Fruit fly (Drosophila melanogaster) whole organism, embryonic: ENCODE measurements around the gene Lrrk.

Experiments
- Awh ChIP-seq: fragments of 200-800 bp; sonication (Bioruptor generic); IDR thresholded peaks from 2 replicates; pipeline ENCODE4, ENCODE4 v1.3.6; 2022; ENCODE audit warnings: missing biosample characterization, missing genetic modification characterization
- CG10209 ChIP-seq: fragments of 200-800 bp; sonication (Bioruptor generic); optimal IDR thresholded peaks from 3 replicates; lab custom pipeline; 2017; ENCODE audit warnings: missing biosample characterization, mild to moderate bottlenecking, missing genetic modification characterization, missing genetic modification reagents
- CG12744 ChIP-seq: fragments of 200-800 bp; sonication (Bioruptor generic); optimal IDR thresholded peaks from 2 replicates; lab custom pipeline; 2016; ENCODE audit warnings: missing biosample characterization, missing genetic modification characterization
- CG12769 ChIP-seq: fragments of 200-800 bp; sonication (Bioruptor generic); optimal IDR thresholded peaks from 2 replicates; lab custom pipeline; 2019; ENCODE audit warnings: missing biosample characterization, mild to moderate bottlenecking, missing genetic modification characterization, moderate library complexity
- CG14014 ChIP-seq: fragments of 200-800 bp; sonication (Bioruptor generic); IDR thresholded peaks from 2 replicates; pipeline ENCODE4 v1.3.6; 2022; ENCODE audit warnings: missing biosample characterization, missing genetic modification characterization
- CG15011 ChIP-seq: fragments of 200-800 bp; sonication (Bioruptor generic); optimal IDR thresholded peaks from 3 replicates; lab custom pipeline; 2018; ENCODE audit warnings: missing biosample characterization, mild to moderate bottlenecking, missing genetic modification characterization
- CG1529 ChIP-seq: fragments of 200-800 bp; sonication (Bioruptor generic); optimal IDR thresholded peaks from 3 replicates; lab custom pipeline; 2018; ENCODE audit warnings: missing biosample characterization, missing genetic modification characterization
- CG17829 ChIP-seq: fragments of 200-800 bp; optimal IDR thresholded peaks from 2 replicates; lab custom pipeline; 2019; ENCODE audit warnings: missing biosample characterization, mild to moderate bottlenecking, missing genetic modification characterization, moderate library complexity
- CG2678 ChIP-seq: fragments of 200-800 bp; sonication (Bioruptor generic); optimal IDR thresholded peaks from 3 replicates; lab custom pipeline; 2019; ENCODE audit warnings: missing biosample characterization, mild to moderate bottlenecking, missing genetic modification characterization, moderate library complexity
- CG33213 ChIP-seq: fragments of 200-800 bp; sonication (Bioruptor generic); optimal IDR thresholded peaks from 3 replicates; lab custom pipeline; 2016; ENCODE audit warnings: missing biosample characterization, missing genetic modification characterization
- CG6654 ChIP-seq: fragments of 200-800 bp; sonication (Bioruptor generic); optimal IDR thresholded peaks from 2 replicates; lab custom pipeline; 2017; ENCODE audit warnings: missing biosample characterization, mild to moderate bottlenecking, missing genetic modification characterization
- CG8290 ChIP-seq, 3 experiments: fragments of 200-800 bp; sonication (Bioruptor generic); optimal IDR thresholded peaks; 2 replicates each; lab custom pipeline; 2016 to 2019; ENCODE audit warnings: missing biosample characterization in 3 of 3, missing genetic modification characterization in 3 of 3, mild to moderate bottlenecking in 2 of 3, moderate library complexity in 1 of 3
- CG9437 ChIP-seq: fragments of 200-800 bp; sonication (Bioruptor generic); optimal IDR thresholded peaks from 2 replicates; lab custom pipeline; 2018; ENCODE audit warnings: missing biosample characterization, mild to moderate bottlenecking, missing genetic modification characterization
- Dll ChIP-seq: fragments of 200-800 bp; sonication (Bioruptor generic); IDR thresholded peaks from 4 replicates; pipeline ENCODE4 v1.3.6; 2022; ENCODE audit warnings: missing biosample characterization, missing genetic modification characterization; ENCODE audit not compliant: partially characterized antibody
- Doc2 ChIP-seq: fragments of 200-800 bp; sonication (Bioruptor generic); IDR thresholded peaks from 2 replicates; pipeline ENCODE4 v1.3.6; 2022; ENCODE audit warnings: missing biosample characterization, missing genetic modification characterization
- H15 ChIP-seq: fragments of 200-800 bp; sonication (Bioruptor generic); IDR thresholded peaks from 3 replicates; pipeline ENCODE4 v1.3.6; 2022; ENCODE audit warnings: missing biosample characterization, missing genetic modification characterization
- H2.0 ChIP-seq: fragments of 200-800 bp; sonication (Bioruptor generic); IDR thresholded peaks from 2 replicates; pipeline ENCODE4 v1.3.6; 2022; ENCODE audit warnings: missing biosample characterization, missing genetic modification characterization
- Hand ChIP-seq: fragments of 200-800 bp; sonication (Bioruptor generic); optimal IDR thresholded peaks from 2 replicates; lab custom pipeline; 2017; ENCODE audit warnings: mild to moderate bottlenecking, missing biosample characterization, missing genetic modification reagents, missing genetic modification characterization
- Mad ChIP-seq: fragments of 200-800 bp; sonication (Bioruptor generic); optimal IDR thresholded peaks from 2 replicates; lab custom pipeline; 2016; ENCODE audit warnings: missing biosample characterization, missing genetic modification characterization
- Mrtf ChIP-seq: fragments of 200-800 bp; sonication (Bioruptor generic); IDR thresholded peaks from 3 replicates; pipeline ENCODE4 v1.3.6; 2022; ENCODE audit warnings: missing biosample characterization, missing genetic modification characterization
- NC2β ChIP-seq: fragments of 200-800 bp; sonication (Bioruptor generic); optimal IDR thresholded peaks from 2 replicates; lab custom pipeline; 2016; ENCODE audit warnings: missing biosample characterization, missing genetic modification characterization
- NK7.1 ChIP-seq: fragments of 200-800 bp; sonication (Bioruptor generic); optimal IDR thresholded peaks from 3 replicates; lab custom pipeline; 2016; ENCODE audit warnings: missing biosample characterization, missing genetic modification characterization
- Neu2 ChIP-seq: fragments of 200-800 bp; sonication (Bioruptor generic); optimal IDR thresholded peaks from 3 replicates; lab custom pipeline; 2016; ENCODE audit warnings: missing biosample characterization, missing genetic modification characterization, borderline replicate concordance
- NfI ChIP-seq: fragments of 200-800 bp; sonication (Bioruptor generic); optimal IDR thresholded peaks from 3 replicates; lab custom pipeline; 2018; ENCODE audit warnings: missing biosample characterization, mild to moderate bottlenecking, missing genetic modification characterization, moderate library complexity
- Taf1 ChIP-seq: fragments of 200-800 bp; sonication (Bioruptor generic); IDR thresholded peaks from 2 replicates; pipeline ENCODE4 v1.3.6; 2022; ENCODE audit warnings: missing biosample characterization, missing genetic modification characterization
- amos ChIP-seq: fragments of 200-800 bp; sonication (Bioruptor generic); IDR thresholded peaks from 2 replicates; pipeline ENCODE4 v1.3.6; 2022; ENCODE audit warnings: missing biosample characterization, missing genetic modification characterization; ENCODE audit not compliant: partially characterized antibody
- az2 ChIP-seq: fragments of 200-800 bp; sonication (Bioruptor generic); optimal IDR thresholded peaks from 3 replicates; lab custom pipeline; 2016; ENCODE audit warnings: missing biosample characterization, missing genetic modification characterization
- bcd ChIP-seq: fragments of 200-800 bp; sonication (Bioruptor generic); optimal IDR thresholded peaks from 2 replicates; lab custom pipeline; 2017; ENCODE audit warnings: missing biosample characterization, mild to moderate bottlenecking, missing genetic modification characterization
- cato ChIP-seq: fragments of 200-800 bp; sonication (Bioruptor generic); optimal IDR thresholded peaks from 2 replicates; lab custom pipeline; 2016; ENCODE audit warnings: missing biosample characterization, missing genetic modification characterization, borderline replicate concordance
- dan ChIP-seq: fragments of 200-800 bp; sonication (Bioruptor generic); IDR thresholded peaks from 2 replicates; pipeline ENCODE4 v1.3.6; 2022; ENCODE audit warnings: missing biosample characterization, missing genetic modification characterization
- disco-r ChIP-seq: fragments of 200-800 bp; sonication (Bioruptor generic); optimal IDR thresholded peaks from 2 replicates; lab custom pipeline; 2016; ENCODE audit warnings: missing biosample characterization, missing genetic modification characterization
- dmrt11E ChIP-seq: fragments of 200-800 bp; sonication (Bioruptor generic); optimal IDR thresholded peaks from 3 replicates; lab custom pipeline; 2018; ENCODE audit warnings: missing biosample characterization, mild to moderate bottlenecking, missing genetic modification characterization, moderate library complexity
- esg ChIP-seq: fragments of 200-800 bp; sonication (Bioruptor generic); conservative IDR thresholded peaks from 2 replicates; pipeline ENCODE4 v1.3.6; 2022; ENCODE audit warnings: missing biosample characterization, missing genetic modification characterization
- gsb ChIP-seq: fragments of 200-800 bp; sonication (Bioruptor generic); IDR thresholded peaks from 2 replicates; pipeline ENCODE4 v1.3.6; 2022; ENCODE audit warnings: missing biosample characterization, missing genetic modification characterization
- hb ChIP-seq: fragments of 200-800 bp; sonication (Bioruptor generic); IDR thresholded peaks from 3 replicates; pipeline ENCODE4 v1.3.6; 2022; ENCODE audit warnings: missing biosample characterization, missing genetic modification characterization; ENCODE audit not compliant: partially characterized antibody
- hth ChIP-seq: fragments of >200 bp; optimal IDR thresholded peaks from 2 replicates; lab custom pipeline; 2017; ENCODE audit warnings: inconsistent platforms
- lmd ChIP-seq: fragments of 200-800 bp; sonication (Bioruptor generic); IDR thresholded peaks from 2 replicates; pipeline ENCODE4 v1.3.6; 2022; ENCODE audit warnings: missing biosample characterization, missing genetic modification characterization
- mam ChIP-seq: fragments of 200-800 bp; sonication (Bioruptor generic); optimal IDR thresholded peaks from 3 replicates; lab custom pipeline; 2016; ENCODE audit warnings: missing biosample characterization, missing genetic modification characterization
- mld ChIP-seq: fragments of 200-800 bp; sonication (Bioruptor generic); IDR thresholded peaks from 3 replicates; pipeline ENCODE4 v1.3.6; 2022; ENCODE audit warnings: missing biosample characterization, missing genetic modification characterization; ENCODE audit not compliant: partially characterized antibody
- pfk ChIP-seq: fragments of 200-800 bp; sonication (Bioruptor generic); optimal IDR thresholded peaks from 2 replicates; lab custom pipeline; 2018; ENCODE audit warnings: missing biosample characterization, mild to moderate bottlenecking, missing genetic modification characterization, moderate library complexity
- ranshi ChIP-seq: fragments of 200-800 bp; sonication (Bioruptor generic); IDR thresholded peaks from 2 replicates; pipeline ENCODE4 v1.3.6; 2022; ENCODE audit warnings: missing biosample characterization, missing genetic modification characterization
- rib ChIP-seq: fragments of 200-800 bp; sonication (Bioruptor generic); IDR thresholded peaks from 2 replicates; pipeline ENCODE4 v1.3.6; 2022; ENCODE audit warnings: missing biosample characterization, missing genetic modification characterization
- sc ChIP-seq, 3 experiments: fragments of >200 bp in 2 of 3; fragments of 200-800 bp in 1 of 3; sonication (Bioruptor generic) in 1 of 3; optimal IDR thresholded peaks; 2 replicates in 2 of 3; 3 replicates in 1 of 3; lab custom pipeline; 2017; ENCODE audit warnings: mild to moderate bottlenecking in 1 of 3, missing biosample characterization in 1 of 3, missing genetic modification characterization in 1 of 3, missing genetic modification reagents in 1 of 3
- ssp ChIP-seq: fragments of 200-800 bp; sonication (Bioruptor generic); IDR thresholded peaks from 2 replicates; pipeline ENCODE4 v1.3.6; 2022; ENCODE audit warnings: missing biosample characterization, missing genetic modification characterization
- tap ChIP-seq: fragments of 200-800 bp; optimal IDR thresholded peaks from 3 replicates; lab custom pipeline; 2019; ENCODE audit warnings: missing biosample characterization, mild to moderate bottlenecking, missing genetic modification characterization, moderate library complexity
- ttk ChIP-seq: fragments of 200-800 bp; sonication (Bioruptor generic); IDR thresholded peaks from 2 replicates; pipeline ENCODE4 v2.1.2; 2022; ENCODE audit warnings: missing biosample characterization, missing genetic modification characterization
- twi ChIP-seq: fragments of 200-800 bp; optimal IDR thresholded peaks from 2 replicates; lab custom pipeline; 2019; ENCODE audit warnings: missing biosample characterization, mild to moderate bottlenecking, missing genetic modification characterization, moderate library complexity
- unpg ChIP-seq: fragments of 200-800 bp; sonication (Bioruptor generic); optimal IDR thresholded peaks from 3 replicates; lab custom pipeline; 2018; ENCODE audit warnings: missing biosample characterization, mild to moderate bottlenecking, missing genetic modification characterization, moderate library complexity

Lrrk gene

dm6 chr3R:20634674-20635594, at the start of gene Lrrk, which contains the start of gene Pi3K92E (continued):
- TF ChIP-seq CG17829 (tag; lab: Kevin White, UChicago): no peak
- TF ChIP-seq tap (tag; lab: Kevin White, UChicago): no peak
- no peak for TF ChIP-seq CG8290 (GFP tag; optimal IDR thresholded peaks at IDR 0.05; lab: Kevin White, UChicago)
- TF ChIP-seq CG8290 (tag; optimal IDR thresholded peaks at IDR 0.05; lab: Kevin White, UChicago): no peak
- TF ChIP-seq cato: no peak
- TF ChIP-seq rib (GFP tag; lab: Robert Waterston, UW): no peak
- TF ChIP-seq Dll (GFP tag; lab: Robert Waterston, UW): peak; percentile 93
- TF ChIP-seq H15 (GFP tag; lab: Robert Waterston, UW): no peak
- TF ChIP-seq Mrtf (GFP tag; lab: Robert Waterston, UW): no peak; the same call in 2 of the 3 replicates
- TF ChIP-seq NK7.1 (GFP tag; lab: Kevin White, UChicago): no peak
- TF ChIP-seq Mad: peak; percentile 56
- TF ChIP-seq hb (GFP tag; lab: Robert Waterston, UW): peak; percentile 90
- no peak for TF ChIP-seq NC2β (GFP tag; lab: Kevin White, UChicago)
- no peak for TF ChIP-seq CG10209 (GFP tag; lab: Kevin White, UChicago)
- no peak for TF ChIP-seq CG6654 (GFP tag; lab: Kevin White, UChicago)
- TF ChIP-seq CG14014: no peak
- no peak for TF ChIP-seq CG12744 (GFP tag; lab: Kevin White, UChicago)
- no peak for TF ChIP-seq CG2678
- no peak for TF ChIP-seq mam (GFP tag; lab: Kevin White, UChicago)
- TF ChIP-seq mld (GFP tag; lab: Robert Waterston, UW): peak; percentile 83; the same call in 2 of the 3 replicates
- no peak for TF ChIP-seq CG1529 (GFP tag; lab: Kevin White, UChicago)
- no peak for TF ChIP-seq ranshi (GFP tag; lab: Robert Waterston, UW)
- TF ChIP-seq hth (lab: Kevin White, UChicago): no peak
- no peak for TF ChIP-seq dan
- TF ChIP-seq Doc2: no peak
- no peak for TF ChIP-seq bcd (GFP tag; lab: Kevin White, UChicago)
- peak; percentile 1 for TF ChIP-seq pfk (GFP tag; lab: Kevin White, UChicago)
- TF ChIP-seq dmrt11E: no peak
- TF ChIP-seq H2.0 (GFP tag; lab: Robert Waterston, UW): 0 out of 2 replicates have a peak, but pooled peaks have one; percentile 14
- TF ChIP-seq ssp: no peak
- TF ChIP-seq ttk (GFP tag; lab: Robert Waterston, UW): no peak
- TF ChIP-seq disco-r (GFP tag; lab: Kevin White, UChicago): no peak
- peak; percentile 84 for TF ChIP-seq amos
- TF ChIP-seq NfI (GFP tag; lab: Kevin White, UChicago): peak; percentile 67
- no peak for TF ChIP-seq esg
- TF ChIP-seq Awh: no peak
- no peak for TF ChIP-seq Taf1 (GFP tag; lab: Robert Waterston, UW)
- no peak for TF ChIP-seq CG12769 (tag; lab: Kevin White, UChicago)
- TF ChIP-seq az2 (GFP tag; lab: Kevin White, UChicago): no peak
- TF ChIP-seq lmd: peak; percentile 24; the same call in 1 of the 2 replicates
- TF ChIP-seq CG9437 (GFP tag; lab: Kevin White, UChicago): no peak
- no peak for TF ChIP-seq unpg (GFP tag; lab: Kevin White, UChicago)
- peak; percentile 79 for TF ChIP-seq Neu2 (GFP tag; lab: Kevin White, UChicago)
- TF ChIP-seq CG33213 (GFP tag; lab: Kevin White, UChicago): peak; percentile 21
- TF ChIP-seq CG15011 (GFP tag; lab: Kevin White, UChicago): no peak
- no peak for TF ChIP-seq Hand
- no peak for TF ChIP-seq twi (tag; lab: Kevin White, UChicago)
- TF ChIP-seq gsb (GFP tag; lab: Robert Waterston, UW): no peak
- TF ChIP-seq sc (optimal IDR thresholded peaks at IDR 0.05; lab: Kevin White, UChicago): no peak
- no peak for TF ChIP-seq sc (GFP tag; optimal IDR thresholded peaks at IDR 0.05; lab: Kevin White, UChicago)
